Fruit fly (Drosophila melanogaster): Measurements from ENCODE around the gene CG34165.
"Not testable (repeated sequence)": the region's sequence is repeated elsewhere in the genome, so short reads cannot be mapped to it uniquely, and the experiment has no call there.

Gene CG34165

dm6 chr2L:14742893-14743292 is 29.3 kb downstream of the CG34165 start, which contains the start of gene CG34166:
Gene CG34166 (plus strand): TSS chr2L:14743193.
- not testable (repeated sequence) for TF ChIP-seq CG17801 (GFP tag; optimal IDR thresholded peaks at IDR 0.05; ENCODE audit: partially characterized antibody)

DNA sequence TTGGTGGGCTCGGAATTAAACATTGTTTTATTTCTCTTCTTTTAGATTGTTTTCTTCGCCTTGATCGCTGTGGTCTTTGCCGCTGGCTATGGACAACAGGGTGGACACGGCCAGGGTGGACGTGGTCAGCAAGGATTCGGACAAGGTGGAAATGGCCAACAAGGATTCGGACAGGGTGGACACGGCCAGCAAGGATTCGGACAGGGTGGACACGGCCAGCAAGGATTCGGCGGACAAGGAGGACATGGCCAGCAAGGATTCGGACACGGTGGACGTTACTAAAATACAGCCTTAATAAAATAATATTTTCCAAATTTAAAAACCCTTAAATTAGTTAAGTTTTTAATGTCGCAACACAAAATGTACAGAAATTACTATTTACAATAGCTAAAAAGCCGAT is 29.8 kb downstream of the CG34165 start:
- no peak for TF ChIP-seq CG17801 (GFP tag; optimal IDR thresholded peaks at IDR 0.05; ENCODE audit: partially characterized antibody)

dm6 chr2L:14744121-14744520 is 30.6 kb downstream of the CG34165 start, which contains the start of gene CG42681:
Gene CG42681 (plus strand): TSS chr2L:14744421.
- no peak for TF ChIP-seq CG17801 (GFP tag; optimal IDR thresholded peaks at IDR 0.05; ENCODE audit: partially characterized antibody)

- no peak for TF ChIP-seq CG17801 (GFP tag; optimal IDR thresholded peaks at IDR 0.05; ENCODE audit: partially characterized antibody)
Observed at dm6 chr2L:14745068-14745467, 31.5 kb downstream of the CG34165 start, which contains the start of gene CG42587. Gene CG42587 (minus strand): TSS chr2L:14745210.

dm6 chr2L:14746068-14746467 is 32.5 kb downstream of the CG34165 start:
- no peak for TF ChIP-seq CG17801 (GFP tag; optimal IDR thresholded peaks at IDR 0.05; ENCODE audit: partially characterized antibody)

- no peak for TF ChIP-seq CG17801 (GFP tag; optimal IDR thresholded peaks at IDR 0.05; ENCODE audit: partially characterized antibody)
Observed at dm6 chr2L:14760467-14760866, 46.9 kb downstream of the CG34165 start, which contains the start of gene CG4691. Gene CG4691 (plus strand): TSS chr2L:14760767.

DNA sequence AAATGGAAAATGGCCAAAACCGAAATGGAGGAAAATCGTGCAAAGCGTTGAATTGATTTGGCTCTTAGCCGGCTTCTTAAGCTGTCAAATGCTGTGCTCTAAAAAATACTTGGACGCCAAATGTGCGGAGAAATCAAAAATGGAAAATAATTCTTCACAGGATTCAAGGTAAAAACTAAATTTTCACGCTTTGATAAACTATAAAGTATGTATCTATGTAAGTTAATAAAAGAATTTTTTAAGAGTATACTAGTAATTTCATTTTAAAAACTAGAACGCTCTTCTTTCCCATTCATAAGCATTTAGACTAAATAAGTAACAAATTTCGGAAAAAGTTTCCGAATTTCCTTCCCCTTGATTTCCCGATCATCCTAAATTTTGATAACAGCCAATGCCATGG is 48.9 kb downstream of the CG34165 start, which contains the start of gene CSN1a:
CSN1a (plus strand) TSS at position 301 of the 400 bp plus-strand sequence.
- TF ChIP-seq CG17801 (GFP tag; optimal IDR thresholded peaks at IDR 0.05; ENCODE audit: partially characterized antibody) = no peak

Measured in ovary, adult (tissue).